Fruit fly (Drosophila melanogaster) S2 (cell line): ENCODE data around the gene CG5390.

Source experiments
- CG8478 ChIP-seq: fragments of >200 bp; optimal IDR thresholded peaks from 2 replicates; lab custom pipeline; 2018
- CTCF ChIP-seq, 2 experiments: fragments of >200 bp; optimal IDR thresholded peaks; 2 replicates each; lab custom pipeline; 2018

DNA sequence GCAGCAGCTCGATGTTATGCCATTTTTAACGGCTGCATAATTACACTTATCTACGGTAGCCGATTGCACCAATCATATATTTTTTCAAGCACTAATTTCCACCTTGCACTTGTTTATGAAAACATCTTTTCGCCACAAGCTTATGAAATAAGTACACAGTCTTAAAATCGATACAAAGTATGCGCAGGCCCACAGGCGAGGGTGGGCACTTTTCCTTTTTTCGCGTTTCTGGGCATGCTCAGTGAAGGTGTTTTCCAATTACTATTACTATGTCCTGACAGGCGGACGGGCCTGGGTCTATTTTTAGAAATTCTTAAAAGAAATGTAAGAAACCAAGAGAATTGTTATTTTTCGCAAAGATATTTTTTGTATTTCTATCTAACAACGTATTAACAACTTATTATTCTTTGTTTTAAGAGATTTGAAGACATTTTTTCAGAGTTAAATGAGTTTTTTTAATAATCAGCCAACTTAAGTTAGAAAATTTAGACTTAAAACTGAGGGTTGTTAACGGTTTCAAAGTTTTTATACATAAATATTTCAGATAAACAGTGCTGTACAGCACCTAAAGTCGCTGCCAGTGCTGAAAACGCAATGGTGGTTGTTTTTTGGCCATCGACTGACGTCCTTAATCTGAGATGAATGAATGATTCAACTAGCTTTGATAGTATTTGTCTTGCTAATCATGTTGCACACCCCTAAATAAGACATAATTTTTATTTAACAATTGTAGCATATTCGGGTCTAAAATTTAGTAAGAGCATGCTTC is 4.4 kb upstream of the CG5390 start, which contains the start of gene Cdk5alpha:
- TF ChIP-seq CG8478 (lab: Kevin White, UChicago) = no peak
- no peak for TF ChIP-seq CTCF (optimal IDR thresholded peaks at IDR 0.05; lab: Kevin White, UChicago)
